Fruit fly (Drosophila melanogaster) whole organism: ENCODE results near the gene betaNACtes1.

Experiments
- CG8478 ChIP-seq: fragments of >200 bp; optimal IDR thresholded peaks from 2 replicates; lab custom pipeline; 2018; ENCODE audit warnings: inconsistent platforms
- Dll ChIP-seq: fragments of >200 bp; optimal IDR thresholded peaks from 2 replicates; lab custom pipeline; 2017
- EcR ChIP-seq, 2 experiments: fragments of >200 bp; optimal IDR thresholded peaks; 2 replicates each; lab custom pipeline; 2017; ENCODE audit warnings: missing biosample characterization in 2 of 2, missing genetic modification characterization in 2 of 2, missing genetic modification reagents in 2 of 2
- pan ChIP-seq: fragments of >200 bp; optimal IDR thresholded peaks from 2 replicates; lab custom pipeline; 2017
- psq ChIP-seq: fragments of >200 bp; optimal IDR thresholded peaks from 2 replicates; lab custom pipeline; 2017
- usp ChIP-seq: fragments of >200 bp; optimal IDR thresholded peaks from 2 replicates; lab custom pipeline; 2017; ENCODE audit warnings: missing biosample characterization, missing genetic modification characterization, mixed read lengths

Gene betaNACtes1

dm6 chrX:14209209-14209781 lies 36.9 kb upstream of the betaNACtes1 start:
- TF ChIP-seq usp (GFP tag; lab: Kevin White, UChicago) = no peak
- no peak for TF ChIP-seq pan (lab: Kevin White, UChicago)
- no peak for TF ChIP-seq Dll (lab: Kevin White, UChicago)
- no peak for TF ChIP-seq EcR (GFP tag; optimal IDR thresholded peaks at IDR 0.05; lab: Kevin White, UChicago)
- TF ChIP-seq psq (lab: Kevin White, UChicago) = no peak
- no peak for TF ChIP-seq CG8478

- TF ChIP-seq psq (lab: Kevin White, UChicago) = no peak
- TF ChIP-seq usp (GFP tag; lab: Kevin White, UChicago) = no peak
- TF ChIP-seq CG8478 = no peak
- TF ChIP-seq Dll (lab: Kevin White, UChicago) = no peak
- TF ChIP-seq pan (lab: Kevin White, UChicago) = no peak
- TF ChIP-seq EcR (GFP tag; optimal IDR thresholded peaks at IDR 0.05; lab: Kevin White, UChicago) = no peak
Observed at dm6 chrX:14208426-14209208, 36.2 kb upstream of the betaNACtes1 start.

dm6 chrX:14201178-14201577 lies 28.8 kb upstream of the betaNACtes1 start, which contains the start of gene Prp16:
Prp16 (plus strand) TSS chrX:14201362.
- TF ChIP-seq CG8478 (no peak), Dll (lab: Kevin White, UChicago) (no peak), psq (lab: Kevin White, UChicago) (no peak), EcR (GFP tag; optimal IDR thresholded peaks at IDR 0.05; lab: Kevin White, UChicago) (no peak), pan (lab: Kevin White, UChicago) (no peak), usp (GFP tag; lab: Kevin White, UChicago) (no peak)

dm6 chrX:14199967-14200531 lies 27.6 kb upstream of the betaNACtes1 start, which contains the start of gene CG11590:
CG11590 (plus strand) TSS chrX:14200178.
- TF ChIP-seq Dll (lab: Kevin White, UChicago) (no peak), usp (GFP tag; lab: Kevin White, UChicago) (no peak), psq (lab: Kevin White, UChicago) (no peak), pan (lab: Kevin White, UChicago) (no peak), EcR (GFP tag; optimal IDR thresholded peaks at IDR 0.05; lab: Kevin White, UChicago) (no peak), CG8478 (no peak)

- TF ChIP-seq pan (lab: Kevin White, UChicago) (no peak), usp (GFP tag; lab: Kevin White, UChicago) (no peak), CG8478 (no peak), EcR (GFP tag; optimal IDR thresholded peaks at IDR 0.05; lab: Kevin White, UChicago) (no peak), psq (lab: Kevin White, UChicago) (no peak)
Observed at dm6 chrX:14193013-14193412, 20.6 kb upstream of the betaNACtes1 start, which contains the start of gene yl. yl (plus strand) TSS chrX:14193214.

- no peak for TF ChIP-seq Dll (lab: Kevin White, UChicago)
- no peak for TF ChIP-seq pan (lab: Kevin White, UChicago)
- TF ChIP-seq psq (lab: Kevin White, UChicago) = no peak
- TF ChIP-seq usp (GFP tag; lab: Kevin White, UChicago) = no peak
- TF ChIP-seq EcR (GFP tag; optimal IDR thresholded peaks at IDR 0.05; lab: Kevin White, UChicago) = no peak
- TF ChIP-seq CG8478 = no peak
Observed at dm6 chrX:14191918-14192317, 19.5 kb upstream of the betaNACtes1 start, which contains the start of gene CG13403. CG13403 (minus strand) TSS chrX:14192018.

- TF ChIP-seq pan (lab: Kevin White, UChicago) (no peak), usp (GFP tag; lab: Kevin White, UChicago) (no peak), psq (lab: Kevin White, UChicago) (no peak), Dll (lab: Kevin White, UChicago) (no peak), EcR (GFP tag; optimal IDR thresholded peaks at IDR 0.05; lab: Kevin White, UChicago) (no peak), CG8478 (no peak)
Observed at dm6 chrX:14189216-14189615, 16.8 kb upstream of the betaNACtes1 start, which contains the start of gene CG11585. CG11585 (plus strand) TSS chrX:14189516.

dm6 chrX:14186953-14187352 lies 14.5 kb upstream of the betaNACtes1 start, which contains the start of gene CG12481:
CG12481 (plus strand) TSS chrX:14187253.
- no peak for TF ChIP-seq pan (lab: Kevin White, UChicago)
- TF ChIP-seq usp (GFP tag; lab: Kevin White, UChicago) = no peak
- TF ChIP-seq CG8478 = no peak
- TF ChIP-seq Dll (lab: Kevin White, UChicago) = no peak
- no peak for TF ChIP-seq EcR (GFP tag; optimal IDR thresholded peaks at IDR 0.05; lab: Kevin White, UChicago)
- no peak for TF ChIP-seq psq (lab: Kevin White, UChicago)

- no peak for TF ChIP-seq CG8478
- TF ChIP-seq usp (GFP tag; lab: Kevin White, UChicago) = no peak
- TF ChIP-seq EcR (GFP tag; optimal IDR thresholded peaks at IDR 0.05; lab: Kevin White, UChicago) = no peak
- no peak for TF ChIP-seq Dll (lab: Kevin White, UChicago)
- no peak for TF ChIP-seq pan (lab: Kevin White, UChicago)
- no peak for TF ChIP-seq psq (lab: Kevin White, UChicago)
Observed at dm6 chrX:14184062-14184611, 11.7 kb upstream of the betaNACtes1 start, which contains the start of gene CG32603. CG32603 (plus strand) TSS chrX:14184561.

- TF ChIP-seq psq (lab: Kevin White, UChicago) (no peak), EcR (GFP tag; optimal IDR thresholded peaks at IDR 0.05; lab: Kevin White, UChicago) (no peak), usp (GFP tag; lab: Kevin White, UChicago) (no peak), Dll (lab: Kevin White, UChicago) (no peak), CG8478 (no peak), pan (lab: Kevin White, UChicago) (no peak)
Observed at dm6 chrX:14180728-14181127, 8.3 kb upstream of the betaNACtes1 start, which contains the start of gene CG11584. CG11584 (plus strand) TSS chrX:14181028.
